Worm (Caenorhabditis elegans) whole organism, L2 larva: ENCODE results near the gene moc-5.

Experiments
- F13H6.1 ChIP-seq: sonication (generic microtip); optimal IDR thresholded peaks from 2 replicates; lab custom pipeline; 2016; ENCODE audit warnings: missing genetic modification characterization, missing compliant biosample characterization
- R02D3.7 ChIP-seq: fragments of 150-350 bp; optimal IDR thresholded peaks from 2 replicates; lab custom pipeline; 2014; ENCODE audit warnings: missing biosample characterization, missing genetic modification characterization
- Y55F3AM.14 ChIP-seq: fragments of 200-800 bp; sonication (Bioruptor generic); optimal IDR thresholded peaks from 2 replicates; lab custom pipeline; 2018; ENCODE audit warnings: mild to moderate bottlenecking, missing genetic modification characterization, missing compliant biosample characterization
- aly-2 ChIP-seq: fragments of 150-350 bp; optimal IDR thresholded peaks from 2 replicates; lab custom pipeline; 2014; ENCODE audit warnings: missing biosample characterization, missing genetic modification characterization
- ama-1 ChIP-seq: fragments of 150-350 bp; optimal IDR thresholded peaks from 2 replicates; lab custom pipeline; 2018; ENCODE audit warnings: inconsistent platforms
- blmp-1 ChIP-seq: sonication (generic microtip); optimal IDR thresholded peaks from 2 replicates; lab custom pipeline; 2017; ENCODE audit warnings: missing genetic modification characterization, mild to moderate bottlenecking, missing compliant biosample characterization, antibody characterized with exemption, moderate library complexity; ENCODE audit not compliant: insufficient read depth
- ceh-16 ChIP-seq: fragments of 150-350 bp; optimal IDR thresholded peaks from 2 replicates; lab custom pipeline; 2014; ENCODE audit warnings: missing biosample characterization, missing genetic modification characterization
- ceh-82 ChIP-seq: fragments of 150-350 bp; optimal IDR thresholded peaks from 2 replicates; lab custom pipeline; 2014; ENCODE audit warnings: missing biosample characterization, missing genetic modification characterization
- crh-2 ChIP-seq: sonication (generic microtip); optimal IDR thresholded peaks from 2 replicates; lab custom pipeline; 2017; ENCODE audit warnings: missing biosample characterization, missing genetic modification characterization
- dmd-4 ChIP-seq: sonication (generic microtip); optimal IDR thresholded peaks from 2 replicates; lab custom pipeline; 2017; ENCODE audit warnings: missing biosample characterization, missing genetic modification characterization
- egl-27 ChIP-seq: sonication (generic microtip); optimal IDR thresholded peaks from 3 replicates; lab custom pipeline; 2017; ENCODE audit warnings: missing biosample characterization, missing genetic modification reagents, missing genetic modification characterization
- elt-1 ChIP-seq: fragments of 150-350 bp; optimal IDR thresholded peaks from 2 replicates; lab custom pipeline; 2014; ENCODE audit warnings: missing biosample characterization, missing genetic modification characterization
- fos-1 ChIP-seq: fragments of 150-350 bp; optimal IDR thresholded peaks from 2 replicates; lab custom pipeline; 2014; ENCODE audit warnings: missing biosample characterization, missing genetic modification characterization
- lin-11 ChIP-seq: fragments of 150-350 bp; sonication (generic microtip); optimal IDR thresholded peaks from 2 replicates; lab custom pipeline; 2014; ENCODE audit warnings: missing biosample characterization, missing genetic modification characterization, inconsistent platforms, mixed read lengths
- lin-13 ChIP-seq: fragments of 150-350 bp; optimal IDR thresholded peaks from 2 replicates; lab custom pipeline; 2014; ENCODE audit warnings: missing biosample characterization, missing genetic modification reagents, missing genetic modification characterization
- lin-39 ChIP-seq: fragments of 150-350 bp; optimal IDR thresholded peaks from 2 replicates; lab custom pipeline; 2014; ENCODE audit warnings: missing biosample characterization, missing genetic modification reagents, missing genetic modification characterization
- mbf-1 ChIP-seq: sonication (generic microtip); optimal IDR thresholded peaks from 2 replicates; lab custom pipeline; 2017; ENCODE audit warnings: missing biosample characterization, missing genetic modification characterization
- nhr-10 ChIP-seq: sonication (generic microtip); optimal IDR thresholded peaks from 2 replicates; lab custom pipeline; 2017; ENCODE audit warnings: missing biosample characterization, missing genetic modification characterization
- nhr-11 ChIP-seq: fragments of 150-350 bp; optimal IDR thresholded peaks from 2 replicates; lab custom pipeline; 2014; ENCODE audit warnings: missing biosample characterization, missing genetic modification characterization
- nhr-12 ChIP-seq: fragments of 150-350 bp; optimal IDR thresholded peaks from 2 replicates; lab custom pipeline; 2014; ENCODE audit warnings: missing biosample characterization, missing genetic modification characterization
- nhr-129 ChIP-seq: fragments of 150-350 bp; optimal IDR thresholded peaks from 2 replicates; lab custom pipeline; 2014; ENCODE audit warnings: missing biosample characterization, missing genetic modification characterization
- nhr-21 ChIP-seq: fragments of 150-350 bp; optimal IDR thresholded peaks from 2 replicates; lab custom pipeline; 2014; ENCODE audit warnings: missing biosample characterization, missing genetic modification characterization
- nhr-23 ChIP-seq: fragments of 150-350 bp; optimal IDR thresholded peaks from 2 replicates; lab custom pipeline; 2014; ENCODE audit warnings: missing biosample characterization, missing genetic modification reagents, missing genetic modification characterization
- nhr-25 ChIP-seq: fragments of 150-350 bp; sonication (generic microtip); optimal IDR thresholded peaks from 3 replicates; lab custom pipeline; 2014; ENCODE audit warnings: missing biosample characterization, missing genetic modification characterization
- nhr-6 ChIP-seq: fragments of 150-350 bp; optimal IDR thresholded peaks from 2 replicates; lab custom pipeline; 2014; ENCODE audit warnings: missing biosample characterization, missing genetic modification characterization
- peb-1 ChIP-seq: fragments of 150-350 bp; optimal IDR thresholded peaks from 2 replicates; lab custom pipeline; 2014; ENCODE audit warnings: missing biosample characterization, missing genetic modification characterization
- sem-4 ChIP-seq: fragments of 150-350 bp; optimal IDR thresholded peaks from 2 replicates; lab custom pipeline; 2014; ENCODE audit warnings: missing biosample characterization, missing genetic modification reagents, missing genetic modification characterization
- sma-3 ChIP-seq: sonication (generic microtip); optimal IDR thresholded peaks from 2 replicates; lab custom pipeline; 2016; ENCODE audit warnings: missing genetic modification reagents, missing genetic modification characterization, missing compliant biosample characterization
- sma-9 ChIP-seq, 2 experiments: fragments of 150-350 bp in 1 of 2; sonication (generic microtip) in 1 of 2; optimal IDR thresholded peaks; 2 replicates each; lab custom pipeline; 2014 to 2016; ENCODE audit warnings: missing genetic modification characterization in 2 of 2, mild to moderate bottlenecking in 1 of 2, missing biosample characterization in 1 of 2, missing compliant biosample characterization in 1 of 2, missing genetic modification reagents in 1 of 2, moderate library complexity in 1 of 2
- unc-39 ChIP-seq: fragments of 150-350 bp; optimal IDR thresholded peaks from 2 replicates; lab custom pipeline; 2014; ENCODE audit warnings: missing biosample characterization, missing genetic modification characterization
- unc-55 ChIP-seq: fragments of 150-350 bp; sonication (generic microtip); optimal IDR thresholded peaks from 3 replicates; lab custom pipeline; 2014; ENCODE audit warnings: missing biosample characterization, missing genetic modification reagents, missing genetic modification characterization
- zag-1 ChIP-seq: fragments of 150-350 bp; optimal IDR thresholded peaks from 2 replicates; lab custom pipeline; 2014; ENCODE audit warnings: missing biosample characterization, missing genetic modification characterization
- ztf-1 ChIP-seq: fragments of 200-800 bp; sonication (Bioruptor generic); conservative IDR thresholded peaks from 2 replicates; pipeline ENCODE4 v1.3.6; 2022; ENCODE audit warnings: missing genetic modification characterization, missing compliant biosample characterization
- ztf-11 ChIP-seq: sonication (generic microtip); optimal IDR thresholded peaks from 2 replicates; lab custom pipeline; 2017; ENCODE audit warnings: missing biosample characterization, missing genetic modification characterization
- ztf-4 ChIP-seq: fragments of 150-350 bp; optimal IDR thresholded peaks from 2 replicates; lab custom pipeline; 2014; ENCODE audit warnings: missing biosample characterization, missing genetic modification characterization

moc-5 gene

ce11 chrX:9589123-9589522 is 23.3 kb upstream of the moc-5 start, which contains the start of gene del-8:
Gene del-8 (plus strand): TSS chrX:9589423.
- TF ChIP-seq fos-1 (tag; lab: Kevin White, UChicago), result no peak
- TF ChIP-seq nhr-21 (tag; lab: Kevin White, UChicago), result no peak
- TF ChIP-seq crh-2 (tag; lab: Kevin White, UChicago), result no peak

ce11 chrX:9587642-9588041 is 21.9 kb upstream of the moc-5 start, which contains the start of gene gpx-3:
Gene gpx-3 (plus strand): TSS chrX:9587942.
- no peak for TF ChIP-seq nhr-10 (tag; lab: Kevin White, UChicago)
- no peak for TF ChIP-seq ceh-82 (tag; lab: Kevin White, UChicago)
- TF ChIP-seq sma-3 (GFP tag; lab: Kevin White, UChicago), result no peak
- TF ChIP-seq sem-4, result no peak
- TF ChIP-seq lin-13 (GFP tag; lab: Kevin White, UChicago), result no peak
- TF ChIP-seq crh-2 (tag; lab: Kevin White, UChicago), result no peak
- no peak for TF ChIP-seq ama-1 (lab: Kevin White, UChicago)
- TF ChIP-seq Y55F3AM.14, result no peak
- TF ChIP-seq blmp-1 (tag; lab: Kevin White, UChicago), result no peak
- no peak for TF ChIP-seq lin-39 (tag; lab: Kevin White, UChicago)
- no peak for TF ChIP-seq mbf-1
- no peak for TF ChIP-seq R02D3.7 (tag; lab: Kevin White, UChicago)
- TF ChIP-seq lin-11 (tag; lab: Kevin White, UChicago), result no peak
- no peak for TF ChIP-seq zag-1 (tag; lab: Kevin White, UChicago)
- no peak for TF ChIP-seq dmd-4 (tag; lab: Kevin White, UChicago)
- no peak for TF ChIP-seq ztf-4 (tag; lab: Kevin White, UChicago)
- TF ChIP-seq nhr-129 (tag; lab: Kevin White, UChicago), result no peak
- no peak for TF ChIP-seq F13H6.1 (tag; lab: Kevin White, UChicago)

- TF ChIP-seq nhr-25 (tag; lab: Kevin White, UChicago), result peak; percentile 53
- TF ChIP-seq unc-39 (tag; lab: Kevin White, UChicago), result no peak
- TF ChIP-seq sma-9 (GFP tag; optimal IDR thresholded peaks at IDR 0.05; lab: Kevin White, UChicago), result no peak
- no peak for TF ChIP-seq sma-9 (tag; optimal IDR thresholded peaks at IDR 0.05; lab: Kevin White, UChicago)
- TF ChIP-seq, all 48 proteins: peak for 1
These were observed 19.9 kb upstream of the moc-5 start for ce11 chrX:9585584-9586166.

ce11 chrX:9584333-9584732 is 18.6 kb upstream of the moc-5 start, which contains the start of gene gpx-5:
Gene gpx-5 (plus strand): TSS chrX:9584668.
- peak; percentile 17 for TF ChIP-seq nhr-21 (tag; lab: Kevin White, UChicago)
- TF ChIP-seq aly-2 (tag; lab: Kevin White, UChicago), result no peak
- TF ChIP-seq ztf-1 (GFP tag; lab: Robert Waterston, UW), result no peak
- peak; percentile 50 for TF ChIP-seq F13H6.1 (tag; lab: Kevin White, UChicago)
- no peak for TF ChIP-seq crh-2 (tag; lab: Kevin White, UChicago)
- no peak for TF ChIP-seq elt-1
- TF ChIP-seq nhr-11 (tag; lab: Kevin White, UChicago), result no peak
- TF ChIP-seq ceh-16 (tag; lab: Kevin White, UChicago), result no peak
- no peak for TF ChIP-seq dmd-4 (tag; lab: Kevin White, UChicago)
- peak; percentile 47 for TF ChIP-seq nhr-129 (tag; lab: Kevin White, UChicago)
- TF ChIP-seq ztf-11 (tag; lab: Kevin White, UChicago), result no peak
- no peak for TF ChIP-seq zag-1 (tag; lab: Kevin White, UChicago)
- peak; percentile 31 for TF ChIP-seq sma-9 (GFP tag; optimal IDR thresholded peaks at IDR 0.05; lab: Kevin White, UChicago)
- no peak for TF ChIP-seq sma-9 (tag; optimal IDR thresholded peaks at IDR 0.05; lab: Kevin White, UChicago)
- peak; percentile 10 for TF ChIP-seq egl-27 (tag; lab: Kevin White, UChicago)
- TF ChIP-seq nhr-23 (tag; lab: Kevin White, UChicago), result no peak
- peak; percentile 47 for TF ChIP-seq sma-3 (GFP tag; lab: Kevin White, UChicago)
- TF ChIP-seq peb-1 (tag; lab: Kevin White, UChicago), result no peak
- no peak for TF ChIP-seq unc-55 (GFP tag; lab: Kevin White, UChicago)
- TF ChIP-seq sem-4, result no peak
- no peak for TF ChIP-seq nhr-12 (tag; lab: Kevin White, UChicago)
- TF ChIP-seq lin-13 (GFP tag; lab: Kevin White, UChicago), result no peak
- peak; percentile 7 for TF ChIP-seq blmp-1 (tag; lab: Kevin White, UChicago)
- TF ChIP-seq nhr-6, result no peak
- peak; percentile 67 for TF ChIP-seq nhr-25 (tag; lab: Kevin White, UChicago)
